Worm (Caenorhabditis elegans) whole organism, mixed stage, embryonic: ENCODE measurements around the gene K04C2.3.

Experiments
- M03D4.4 ChIP-seq: sonication (generic microtip); optimal IDR thresholded peaks from 2 replicates; lab custom pipeline; 2017; ENCODE audit warnings: mild to moderate bottlenecking, missing genetic modification characterization, missing compliant biosample characterization
- bed-3 ChIP-seq: fragments of 200-800 bp; sonication (Bioruptor generic); optimal IDR thresholded peaks from 3 replicates; lab custom pipeline; 2018; ENCODE audit warnings: mild to moderate bottlenecking, missing genetic modification characterization, moderate library complexity, missing compliant biosample characterization
- blmp-1 ChIP-seq: fragments of 150-350 bp; optimal IDR thresholded peaks from 2 replicates; lab custom pipeline; 2014; ENCODE audit warnings: missing biosample characterization, missing genetic modification characterization
- ceh-83 ChIP-seq: fragments of 200-800 bp; sonication (Bioruptor generic); optimal IDR thresholded peaks from 2 replicates; lab custom pipeline; 2018; ENCODE audit warnings: mild to moderate bottlenecking, missing genetic modification characterization, missing compliant biosample characterization
- ces-1 ChIP-seq: fragments of 150-350 bp; optimal IDR thresholded peaks from 2 replicates; lab custom pipeline; 2014; ENCODE audit warnings: missing biosample characterization, missing genetic modification reagents, missing genetic modification characterization
- elt-1 ChIP-seq: sonication (generic microtip); optimal IDR thresholded peaks from 2 replicates; lab custom pipeline; 2017; ENCODE audit warnings: missing genetic modification characterization, mild to moderate bottlenecking, missing compliant biosample characterization, antibody characterized with exemption, moderate library complexity, borderline replicate concordance; ENCODE audit not compliant: insufficient read depth
- ham-2 ChIP-seq: fragments of 200-800 bp; sonication (Bioruptor generic); optimal IDR thresholded peaks from 2 replicates; lab custom pipeline; 2018; ENCODE audit warnings: mild to moderate bottlenecking, missing genetic modification characterization, missing compliant biosample characterization
- lin-13 ChIP-seq: fragments of 150-350 bp; optimal IDR thresholded peaks from 2 replicates; lab custom pipeline; 2014; ENCODE audit warnings: missing biosample characterization, missing genetic modification characterization
- lsy-2 ChIP-seq: fragments of 150-350 bp; optimal IDR thresholded peaks from 2 replicates; lab custom pipeline; 2014; ENCODE audit warnings: missing biosample characterization, missing genetic modification characterization
- mls-2 ChIP-seq: sonication (generic microtip); optimal IDR thresholded peaks from 2 replicates; lab custom pipeline; 2016; ENCODE audit warnings: mild to moderate bottlenecking, missing genetic modification characterization, moderate library complexity, missing compliant biosample characterization
- nhr-12 ChIP-seq: fragments of 150-350 bp; optimal IDR thresholded peaks from 2 replicates; lab custom pipeline; 2014; ENCODE audit warnings: missing biosample characterization, missing genetic modification characterization
- nhr-2 ChIP-seq: fragments of 150-350 bp; optimal IDR thresholded peaks from 2 replicates; lab custom pipeline; 2014; ENCODE audit warnings: missing biosample characterization, missing genetic modification characterization
- nhr-237 ChIP-seq: fragments of 150-350 bp; optimal IDR thresholded peaks from 2 replicates; lab custom pipeline; 2014; ENCODE audit warnings: missing biosample characterization, missing genetic modification characterization
- sem-2 ChIP-seq: fragments of 200-800 bp; sonication (Bioruptor generic); optimal IDR thresholded peaks from 2 replicates; lab custom pipeline; 2018; ENCODE audit warnings: mild to moderate bottlenecking, missing genetic modification characterization, missing compliant biosample characterization
- snpc-4 ChIP-seq: fragments of 150-350 bp; optimal IDR thresholded peaks from 2 replicates; lab custom pipeline; 2014; ENCODE audit warnings: missing biosample characterization, missing genetic modification characterization
- sptf-1 ChIP-seq: sonication (generic microtip); optimal IDR thresholded peaks from 2 replicates; lab custom pipeline; 2017; ENCODE audit warnings: mild to moderate bottlenecking, missing genetic modification characterization, moderate library complexity, missing compliant biosample characterization
- unc-120 ChIP-seq: sonication (generic microtip); optimal IDR thresholded peaks from 2 replicates; lab custom pipeline; 2017; ENCODE audit warnings: missing genetic modification characterization, missing compliant biosample characterization; ENCODE audit not compliant: poor library complexity, severe bottlenecking
- unc-39 ChIP-seq: fragments of 150-350 bp; optimal IDR thresholded peaks from 2 replicates; lab custom pipeline; 2014; ENCODE audit warnings: missing biosample characterization, missing genetic modification characterization
- unc-62 ChIP-seq: fragments of 150-350 bp; optimal IDR thresholded peaks from 2 replicates; lab custom pipeline; 2014; ENCODE audit warnings: missing biosample characterization, missing genetic modification reagents, missing genetic modification characterization
- ztf-11 ChIP-seq: fragments of 150-350 bp; optimal IDR thresholded peaks from 2 replicates; lab custom pipeline; 2014; ENCODE audit warnings: missing biosample characterization, missing genetic modification characterization

Gene K04C2.3

DNA sequence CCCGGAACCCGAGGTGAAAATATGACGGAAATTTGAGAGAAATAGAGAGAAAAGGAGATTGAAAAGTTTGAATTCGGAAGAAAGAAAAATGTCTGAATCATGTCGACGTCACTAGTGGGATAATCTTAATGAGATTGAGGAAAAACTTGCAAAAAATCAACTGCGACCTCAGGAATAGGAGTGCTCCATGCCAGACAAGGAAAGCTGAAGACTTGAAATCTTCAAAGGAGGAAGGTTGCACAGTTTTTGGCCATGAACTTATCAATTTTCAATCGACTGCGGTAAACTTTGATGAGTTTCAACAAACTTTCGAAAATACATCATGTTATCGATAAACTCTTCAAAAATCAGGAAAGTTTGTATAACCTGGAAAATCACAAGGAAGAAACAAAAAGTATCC is 39.5 kb downstream of the K04C2.3 start, which contains the start of gene pdf-1:
pdf-1 (minus strand) TSS at position 101 of the 400 bp plus-strand sequence.
- no peak for TF ChIP-seq mls-2
- no peak for TF ChIP-seq ham-2 (GFP tag; lab: Kevin White, UChicago)
- no peak for TF ChIP-seq ceh-83 (GFP tag; lab: Kevin White, UChicago)
- TF ChIP-seq bed-3 (GFP tag; lab: Kevin White, UChicago), result no peak
- no peak for TF ChIP-seq unc-120
- no peak for TF ChIP-seq nhr-12 (tag; lab: Kevin White, UChicago)
- TF ChIP-seq M03D4.4 (tag; lab: Kevin White, UChicago), result no peak
- no peak for TF ChIP-seq nhr-2 (tag; lab: Kevin White, UChicago)
- no peak for TF ChIP-seq unc-62
- TF ChIP-seq ces-1, result no peak
- no peak for TF ChIP-seq ztf-11
- TF ChIP-seq elt-1 (tag; lab: Kevin White, UChicago), result no peak
- TF ChIP-seq snpc-4, result no peak
- no peak for TF ChIP-seq sptf-1 (tag; lab: Kevin White, UChicago)
- TF ChIP-seq lsy-2 (tag; lab: Kevin White, UChicago), result no peak
- TF ChIP-seq blmp-1 (tag; lab: Kevin White, UChicago), result no peak
- no peak for TF ChIP-seq lin-13 (tag; lab: Kevin White, UChicago)
- no peak for TF ChIP-seq sem-2 (GFP tag; lab: Kevin White, UChicago)
- TF ChIP-seq nhr-237 (tag; lab: Kevin White, UChicago), result no peak
- TF ChIP-seq unc-39 (tag; lab: Kevin White, UChicago), result no peak

DNA sequence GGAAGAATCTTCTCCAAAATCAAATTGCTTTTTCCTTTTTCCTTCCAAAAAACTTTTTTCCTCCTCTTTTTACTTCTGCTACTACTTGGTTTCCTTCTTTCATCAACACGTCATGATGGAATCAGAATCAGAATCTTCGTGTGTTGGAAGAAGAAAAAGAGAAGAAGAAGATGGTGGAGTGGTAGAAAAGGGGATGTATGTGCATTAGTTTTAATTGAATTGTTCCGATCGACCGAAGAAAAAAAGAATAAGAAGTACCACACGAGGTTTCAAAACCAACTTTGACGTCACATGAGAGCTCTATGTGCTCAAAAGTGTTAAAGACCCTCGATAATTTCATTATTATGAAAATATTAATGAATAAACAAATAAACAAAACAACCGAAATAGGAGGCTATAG is 42.0 kb downstream of the K04C2.3 start:
- TF ChIP-seq ces-1 (peak; percentile 43), unc-39 (tag; lab: Kevin White, UChicago) (no peak)
